Fruit fly (Drosophila melanogaster) whole organism: ENCODE data around the gene CG9992.

Experiments
- CG8478 ChIP-seq: fragments of >200 bp; optimal IDR thresholded peaks from 2 replicates; lab custom pipeline; 2018; ENCODE audit warnings: inconsistent platforms
- Dll ChIP-seq: fragments of >200 bp; optimal IDR thresholded peaks from 2 replicates; lab custom pipeline; 2017
- EcR ChIP-seq, 2 experiments: fragments of >200 bp; optimal IDR thresholded peaks; 2 replicates each; lab custom pipeline; 2017; ENCODE audit warnings: missing biosample characterization in 2 of 2, missing genetic modification characterization in 2 of 2, missing genetic modification reagents in 2 of 2
- pan ChIP-seq: fragments of >200 bp; optimal IDR thresholded peaks from 2 replicates; lab custom pipeline; 2017
- psq ChIP-seq: fragments of >200 bp; optimal IDR thresholded peaks from 2 replicates; lab custom pipeline; 2017
- usp ChIP-seq: fragments of >200 bp; optimal IDR thresholded peaks from 2 replicates; lab custom pipeline; 2017; ENCODE audit warnings: missing biosample characterization, missing genetic modification characterization, mixed read lengths

Gene CG9992

dm6 chrX:16406083-16406482 is 21.4 kb upstream of the CG9992 start:
- TF ChIP-seq Dll (no peak), EcR (GFP tag; optimal IDR thresholded peaks at IDR 0.05; lab: Kevin White, UChicago) (no peak), usp (GFP tag; lab: Kevin White, UChicago) (no peak)

- TF ChIP-seq psq (lab: Kevin White, UChicago) (no peak), CG8478 (lab: Kevin White, UChicago) (no peak), Dll (no peak), EcR (GFP tag; optimal IDR thresholded peaks at IDR 0.05; lab: Kevin White, UChicago) (no peak), usp (GFP tag; lab: Kevin White, UChicago) (no peak), pan (lab: Kevin White, UChicago) (no peak)
Observed at dm6 chrX:16405209-16405608, 20.5 kb upstream of the CG9992 start, which contains the start of gene CG4301. TSS of gene CG4301 (plus strand) at chrX:16405509.

- no peak for TF ChIP-seq CG8478 (lab: Kevin White, UChicago)
- TF ChIP-seq EcR (GFP tag; optimal IDR thresholded peaks at IDR 0.05; lab: Kevin White, UChicago): no peak
Observed at dm6 chrX:16404803-16405202, 20.1 kb upstream of the CG9992 start, which contains the start of gene CG9981. TSS of gene CG9981 (minus strand) at chrX:16405122.

dm6 chrX:16403811-16404420 is 19.2 kb upstream of the CG9992 start:
- no peak for TF ChIP-seq CG8478 (lab: Kevin White, UChicago)
- no peak for TF ChIP-seq pan (lab: Kevin White, UChicago)
- no peak for TF ChIP-seq psq (lab: Kevin White, UChicago)
- no peak for TF ChIP-seq usp (GFP tag; lab: Kevin White, UChicago)
- no peak for TF ChIP-seq EcR (GFP tag; optimal IDR thresholded peaks at IDR 0.05; lab: Kevin White, UChicago)
- no peak for TF ChIP-seq Dll

- TF ChIP-seq CG8478 (lab: Kevin White, UChicago): no peak
- TF ChIP-seq pan (lab: Kevin White, UChicago): no peak
- TF ChIP-seq Dll: no peak
- no peak for TF ChIP-seq psq (lab: Kevin White, UChicago)
- TF ChIP-seq EcR (GFP tag; optimal IDR thresholded peaks at IDR 0.05; lab: Kevin White, UChicago): no peak
- no peak for TF ChIP-seq usp (GFP tag; lab: Kevin White, UChicago)
Observed at dm6 chrX:16391397-16391796, 6.7 kb upstream of the CG9992 start, which contains the start of the genes TH1 and mei-41. TSS of gene TH1 (minus strand) at chrX:16391438. TSS of gene mei-41 (plus strand) at chrX:16391698.

dm6 chrX:16385942-16386392 is 1.3 kb upstream of the CG9992 start:
- TF ChIP-seq pan (lab: Kevin White, UChicago) (no peak), psq (lab: Kevin White, UChicago) (no peak), Dll (no peak), CG8478 (lab: Kevin White, UChicago) (no peak), usp (GFP tag; lab: Kevin White, UChicago) (no peak), EcR (GFP tag; optimal IDR thresholded peaks at IDR 0.05; lab: Kevin White, UChicago) (no peak)

- TF ChIP-seq EcR (GFP tag; optimal IDR thresholded peaks at IDR 0.05; lab: Kevin White, UChicago) (no peak), pan (lab: Kevin White, UChicago) (no peak), Dll (no peak), CG8478 (lab: Kevin White, UChicago) (no peak), psq (lab: Kevin White, UChicago) (no peak), usp (GFP tag; lab: Kevin White, UChicago) (no peak)
Observed at dm6 chrX:16383667-16384515, 817 bp downstream of the CG9992 start.

dm6 chrX:16374059-16374458 is 10.6 kb downstream of the CG9992 start:
- TF ChIP-seq usp (GFP tag; lab: Kevin White, UChicago) (no peak), psq (lab: Kevin White, UChicago) (no peak)

dm6 chrX:16373541-16373940 is 11.2 kb downstream of the CG9992 start:
- no peak for TF ChIP-seq EcR (GFP tag; optimal IDR thresholded peaks at IDR 0.05; lab: Kevin White, UChicago)
- no peak for TF ChIP-seq Dll

- TF ChIP-seq EcR (GFP tag; optimal IDR thresholded peaks at IDR 0.05; lab: Kevin White, UChicago) (no peak), CG8478 (lab: Kevin White, UChicago) (no peak), psq (lab: Kevin White, UChicago) (no peak)
Observed at dm6 chrX:16372492-16373350, 12.0 kb downstream of the CG9992 start, which contains the start of gene Fur2. TSS of gene Fur2 (plus strand) at chrX:16373086.

- TF ChIP-seq usp (GFP tag; lab: Kevin White, UChicago) (no peak), psq (lab: Kevin White, UChicago) (no peak), pan (lab: Kevin White, UChicago) (no peak), Dll (no peak), EcR (GFP tag; optimal IDR thresholded peaks at IDR 0.05; lab: Kevin White, UChicago) (no peak), CG8478 (lab: Kevin White, UChicago) (no peak)
Observed at dm6 chrX:16371923-16372322, 12.8 kb downstream of the CG9992 start.
